Fruit fly (Drosophila melanogaster) whole organism, embryonic: Measurements from ENCODE around the gene sau.

Source experiments
- Aef1 ChIP-seq: fragments of 200-800 bp; sonication (Bioruptor generic); IDR thresholded peaks from 3 replicates; pipeline ENCODE4 v1.3.6; 2022; ENCODE audit warnings: missing biosample characterization, missing genetic modification characterization
- Antp ChIP-seq: fragments of 200-800 bp; sonication (Bioruptor generic); optimal IDR thresholded peaks from 3 replicates; lab custom pipeline; 2016; ENCODE audit warnings: missing biosample characterization, missing genetic modification characterization
- B-H1 ChIP-seq: fragments of 200-800 bp; sonication (Bioruptor generic); IDR thresholded peaks from 3 replicates; pipeline ENCODE4 v1.3.6; 2022; ENCODE audit warnings: missing biosample characterization, missing genetic modification characterization
- B-H2 ChIP-seq: fragments of 200-800 bp; sonication (Bioruptor generic); optimal IDR thresholded peaks from 2 replicates; lab custom pipeline; 2018; ENCODE audit warnings: missing biosample characterization, mild to moderate bottlenecking, missing genetic modification characterization
- C15 ChIP-seq: fragments of 200-800 bp; sonication (Bioruptor generic); IDR thresholded peaks from 3 replicates; pipeline ENCODE4 v1.3.6; 2022; ENCODE audit warnings: missing biosample characterization, missing genetic modification characterization
- CG13296 ChIP-seq: fragments of 200-800 bp; sonication (Bioruptor generic); optimal IDR thresholded peaks from 3 replicates; lab custom pipeline; 2018; ENCODE audit warnings: missing biosample characterization, mild to moderate bottlenecking, missing genetic modification characterization
- CG14965 ChIP-seq: fragments of 200-800 bp; sonication (Bioruptor generic); optimal IDR thresholded peaks from 2 replicates; lab custom pipeline; 2016; ENCODE audit warnings: missing biosample characterization, missing genetic modification characterization, borderline replicate concordance
- CG15269 ChIP-seq: fragments of 200-800 bp; sonication (Bioruptor generic); optimal IDR thresholded peaks from 2 replicates; lab custom pipeline; 2018; ENCODE audit warnings: missing biosample characterization, mild to moderate bottlenecking, missing genetic modification characterization, moderate library complexity
- CG15479 ChIP-seq: fragments of 200-800 bp; sonication (Bioruptor generic); optimal IDR thresholded peaks from 3 replicates; lab custom pipeline; 2019; ENCODE audit warnings: missing biosample characterization, mild to moderate bottlenecking, missing genetic modification characterization, moderate library complexity
- CG1647 ChIP-seq: fragments of 200-800 bp; sonication (Bioruptor generic); optimal IDR thresholded peaks from 3 replicates; lab custom pipeline; 2016; ENCODE audit warnings: missing biosample characterization, missing genetic modification characterization
- CG17912 ChIP-seq: fragments of 200-800 bp; sonication (Bioruptor generic); optimal IDR thresholded peaks from 2 replicates; lab custom pipeline; 2018; ENCODE audit warnings: missing biosample characterization, mild to moderate bottlenecking, missing genetic modification characterization
- CG18011 ChIP-seq: fragments of 200-800 bp; sonication (Bioruptor generic); optimal IDR thresholded peaks from 2 replicates; lab custom pipeline; 2017; ENCODE audit warnings: missing biosample characterization, missing genetic modification characterization, mild to moderate bottlenecking, moderate library complexity, missing genotype
- CG3065 ChIP-seq: fragments of 200-800 bp; sonication (Bioruptor generic); optimal IDR thresholded peaks from 2 replicates; lab custom pipeline; 2016; ENCODE audit warnings: missing biosample characterization, missing genetic modification characterization
- CG3281 ChIP-seq: fragments of 200-800 bp; sonication (Bioruptor generic); optimal IDR thresholded peaks from 3 replicates; lab custom pipeline; 2017; ENCODE audit warnings: missing biosample characterization, mild to moderate bottlenecking, missing genetic modification characterization
- CG34376 ChIP-seq: fragments of 200-800 bp; sonication (Bioruptor generic); optimal IDR thresholded peaks from 2 replicates; lab custom pipeline; 2018; ENCODE audit warnings: missing biosample characterization, mild to moderate bottlenecking, missing genetic modification characterization
- CG3838 ChIP-seq: fragments of 200-800 bp; sonication (Bioruptor generic); optimal IDR thresholded peaks from 3 replicates; lab custom pipeline; 2016; ENCODE audit warnings: missing biosample characterization, missing genetic modification characterization
- CG42726 ChIP-seq: fragments of 200-800 bp; sonication (Bioruptor generic); IDR thresholded peaks from 2 replicates; pipeline ENCODE4 v1.3.6; 2022; ENCODE audit warnings: missing biosample characterization, missing genetic modification characterization; ENCODE audit not compliant: partially characterized antibody
- CG4328 ChIP-seq: fragments of 200-800 bp; sonication (Bioruptor generic); optimal IDR thresholded peaks from 3 replicates; lab custom pipeline; 2017; ENCODE audit warnings: missing biosample characterization, missing genetic modification reagents, missing genetic modification characterization
- CG4424 ChIP-seq: fragments of 200-800 bp; sonication (Bioruptor generic); optimal IDR thresholded peaks from 3 replicates; lab custom pipeline; 2016; ENCODE audit warnings: missing biosample characterization, missing genetic modification characterization
- CG6654 ChIP-seq: fragments of 200-800 bp; sonication (Bioruptor generic); optimal IDR thresholded peaks from 2 replicates; lab custom pipeline; 2017; ENCODE audit warnings: missing biosample characterization, mild to moderate bottlenecking, missing genetic modification characterization
- CG7786 ChIP-seq: fragments of 200-800 bp; sonication (Bioruptor generic); optimal IDR thresholded peaks from 2 replicates; lab custom pipeline; 2016; ENCODE audit warnings: missing biosample characterization, missing genetic modification characterization
- CG7963 ChIP-seq: fragments of 200-800 bp; sonication (Bioruptor generic); IDR thresholded peaks from 3 replicates; pipeline ENCODE4 v1.3.6; 2022; ENCODE audit warnings: missing biosample characterization, missing genetic modification characterization; ENCODE audit not compliant: partially characterized antibody
- Dip3 ChIP-seq: fragments of 200-800 bp; sonication (Bioruptor generic); optimal IDR thresholded peaks from 3 replicates; lab custom pipeline; 2016; ENCODE audit warnings: missing biosample characterization, missing genetic modification characterization
- Drgx ChIP-seq: fragments of 200-800 bp; sonication (Bioruptor generic); IDR thresholded peaks from 2 replicates; pipeline ENCODE4 v1.3.6; 2022; ENCODE audit warnings: missing biosample characterization, missing genetic modification characterization
- Fer1 ChIP-seq: fragments of 200-800 bp; sonication (Bioruptor generic); optimal IDR thresholded peaks from 2 replicates; lab custom pipeline; 2017; ENCODE audit warnings: missing biosample characterization, mild to moderate bottlenecking, missing genetic modification characterization
- Gug ChIP-seq: fragments of 200-800 bp; sonication (Bioruptor generic); IDR thresholded peaks from 4 replicates; pipeline ENCODE4 v1.3.6; 2022; ENCODE audit warnings: missing biosample characterization, missing genetic modification characterization
- Pdp1 ChIP-seq, 2 experiments: fragments of 200-800 bp; sonication (Bioruptor generic); optimal IDR thresholded peaks; 3 replicates each; lab custom pipeline; 2016; ENCODE audit warnings: missing biosample characterization in 2 of 2, missing genetic modification characterization in 2 of 2, mild to moderate bottlenecking in 1 of 2, moderate library complexity in 1 of 2
- Rfx ChIP-seq: fragments of 200-800 bp; sonication (Bioruptor generic); IDR thresholded peaks from 2 replicates; pipeline ENCODE4 v1.3.6; 2022; ENCODE audit warnings: missing biosample characterization, missing genetic modification characterization
- Sox102F ChIP-seq: fragments of 200-800 bp; sonication (Bioruptor generic); optimal IDR thresholded peaks from 2 replicates; lab custom pipeline; 2018; ENCODE audit warnings: missing biosample characterization, mild to moderate bottlenecking, missing genetic modification characterization, moderate library complexity
- Trl ChIP-seq, 3 experiments: fragments of >200 bp in 2 of 3; fragments of 200-800 bp in 1 of 3; sonication (Bioruptor generic) in 1 of 3; optimal IDR thresholded peaks; 2 replicates in 1 of 3; 3 replicates in 2 of 3; lab custom pipeline; 2016 to 2017; ENCODE audit warnings: missing biosample characterization in 1 of 3, missing genetic modification characterization in 1 of 3
- YL-1 ChIP-seq: fragments of 200-800 bp; sonication (Bioruptor generic); optimal IDR thresholded peaks from 3 replicates; lab custom pipeline; 2017; ENCODE audit warnings: missing biosample characterization, mild to moderate bottlenecking, missing genetic modification characterization
- bbx ChIP-seq: fragments of 200-800 bp; sonication (Bioruptor generic); IDR thresholded peaks from 2 replicates; pipeline ENCODE4 v1.3.6; 2022; ENCODE audit warnings: missing biosample characterization, missing genetic modification characterization; ENCODE audit not compliant: partially characterized antibody
- bsh ChIP-seq, 2 experiments: fragments of 200-800 bp; sonication (Bioruptor generic); optimal IDR thresholded peaks; 2 replicates each; lab custom pipeline; 2017 to 2018; ENCODE audit warnings: mild to moderate bottlenecking in 2 of 2, missing biosample characterization in 2 of 2, missing genetic modification characterization in 2 of 2, moderate library complexity in 1 of 2
- cas ChIP-seq: fragments of 200-800 bp; sonication (Bioruptor generic); IDR thresholded peaks from 2 replicates; pipeline ENCODE4 v1.3.6; 2022; ENCODE audit warnings: missing biosample characterization, missing genetic modification characterization
- chn ChIP-seq: fragments of 200-800 bp; sonication (Bioruptor generic); optimal IDR thresholded peaks from 2 replicates; lab custom pipeline; 2016; ENCODE audit warnings: missing biosample characterization, missing genetic modification characterization
- crol ChIP-seq: fragments of 200-800 bp; sonication (Bioruptor generic); IDR thresholded peaks from 2 replicates; pipeline ENCODE4 v1.3.6; 2022; ENCODE audit warnings: missing biosample characterization, missing genetic modification characterization
- crp ChIP-seq, 2 experiments: fragments of 200-800 bp; sonication (Bioruptor generic); optimal IDR thresholded peaks; 2 replicates in 1 of 2; 3 replicates in 1 of 2; lab custom pipeline; 2017; ENCODE audit warnings: missing biosample characterization in 2 of 2, missing genetic modification characterization in 2 of 2, mild to moderate bottlenecking in 1 of 2, moderate library complexity in 1 of 2
- gsb ChIP-seq: fragments of 200-800 bp; sonication (Bioruptor generic); IDR thresholded peaks from 2 replicates; pipeline ENCODE4 v1.3.6; 2022; ENCODE audit warnings: missing biosample characterization, missing genetic modification characterization
- ham ChIP-seq: fragments of 200-800 bp; sonication (Bioruptor generic); IDR thresholded peaks from 2 replicates; pipeline ENCODE4 v1.3.6; 2022; ENCODE audit warnings: missing biosample characterization, missing genetic modification characterization
- jumu ChIP-seq: fragments of 200-800 bp; sonication (Bioruptor generic); optimal IDR thresholded peaks from 3 replicates; lab custom pipeline; 2016; ENCODE audit warnings: missing biosample characterization, missing genetic modification characterization
- kay ChIP-seq: fragments of 200-800 bp; sonication (Bioruptor generic); optimal IDR thresholded peaks from 2 replicates; lab custom pipeline; 2016; ENCODE audit warnings: missing biosample characterization, missing genetic modification characterization
- run ChIP-seq: fragments of 200-800 bp; sonication (Bioruptor generic); optimal IDR thresholded peaks from 3 replicates; lab custom pipeline; 2018; ENCODE audit warnings: missing biosample characterization, mild to moderate bottlenecking, missing genetic modification characterization
- slbo ChIP-seq: fragments of 200-800 bp; sonication (Bioruptor generic); IDR thresholded peaks from 2 replicates; pipeline ENCODE4 v1.3.6; 2022; ENCODE audit warnings: missing biosample characterization, missing genetic modification characterization
- so ChIP-seq: fragments of 200-800 bp; sonication (Bioruptor generic); IDR thresholded peaks from 3 replicates; pipeline ENCODE4 v1.3.6; 2022; ENCODE audit warnings: missing biosample characterization, missing genetic modification characterization
- sob ChIP-seq: fragments of 200-800 bp; sonication (Bioruptor generic); IDR thresholded peaks from 2 replicates; pipeline ENCODE4 v1.3.6; 2022; ENCODE audit warnings: missing biosample characterization, missing genetic modification characterization
- stc ChIP-seq: fragments of 200-800 bp; sonication (Bioruptor generic); IDR thresholded peaks from 2 replicates; pipeline ENCODE4 v1.3.6; 2022; ENCODE audit warnings: missing biosample characterization, missing genetic modification characterization
- stwl ChIP-seq: fragments of 200-800 bp; sonication (Bioruptor generic); optimal IDR thresholded peaks from 3 replicates; lab custom pipeline; 2018; ENCODE audit warnings: missing biosample characterization, mild to moderate bottlenecking, missing genetic modification characterization, moderate library complexity
- z ChIP-seq: fragments of 200-800 bp; sonication (Bioruptor generic); IDR thresholded peaks from 3 replicates; pipeline ENCODE4 v1.3.6; 2022; ENCODE audit warnings: missing biosample characterization, missing genetic modification characterization

Gene sau

dm6 chr2L:2226259-2227121 lies at the start of gene sau, which contains the start of gene CG15387 (continued):
- TF ChIP-seq sob (peak; percentile 93), CG34376 (GFP tag; lab: Kevin White, UChicago) (peak; percentile 77), CG15269 (peak; percentile 85), Fer1 (GFP tag; lab: Kevin White, UChicago) (peak; percentile 87), Rfx (peak; percentile 89), run (tag; lab: Kevin White, UChicago) (peak; percentile 8), stc (GFP tag; lab: Robert Waterston, UW) (peak; percentile 82), CG4424 (GFP tag; lab: Kevin White, UChicago) (peak; percentile 90), CG4328 (GFP tag; lab: Kevin White, UChicago) (peak; percentile 88), stwl (tag; lab: Kevin White, UChicago) (peak; percentile 93), bbx (GFP tag; lab: Robert Waterston, UW) (peak; percentile 86), gsb (peak; percentile 66), crp (GFP tag; optimal IDR thresholded peaks at IDR 0.05; lab: Kevin White, UChicago) (peak in 1 of 2 experiments; percentile 59), chn (GFP tag; lab: Kevin White, UChicago) (peak; percentile 93), CG3838 (GFP tag; lab: Kevin White, UChicago) (peak; percentile 74), B-H1 (GFP tag; lab: Robert Waterston, UW) (peak; percentile 55; the same call in 2 of the 3 replicates), CG3065 (GFP tag; lab: Kevin White, UChicago) (peak; percentile 79), cas (GFP tag; lab: Robert Waterston, UW) (peak; percentile 78; the same call in 1 of the 2 replicates), CG6654 (peak; percentile 57), B-H2 (peak; percentile 94), CG7786 (peak; percentile 91), Pdp1 (GFP tag; optimal IDR thresholded peaks at IDR 0.05; lab: Kevin White, UChicago) (peak; percentile 89 to 92), Dip3 (GFP tag; lab: Kevin White, UChicago) (peak; percentile 90), YL-1 (GFP tag; lab: Kevin White, UChicago) (peak; percentile 29), slbo (GFP tag; lab: Robert Waterston, UW) (peak; percentile 89), CG17912 (GFP tag; lab: Kevin White, UChicago) (peak; percentile 69), Drgx (GFP tag; lab: Robert Waterston, UW) (peak; percentile 65), CG42726 (peak; percentile 70; the same call in 1 of the 2 replicates), z (no peak), CG14965 (GFP tag; lab: Kevin White, UChicago) (no peak), Sox102F (GFP tag; lab: Kevin White, UChicago) (peak; percentile 86), CG13296 (GFP tag; lab: Kevin White, UChicago) (peak; percentile 84), ham (GFP tag; lab: Robert Waterston, UW) (no peak), so (GFP tag; lab: Robert Waterston, UW) (peak; percentile 82), jumu (GFP tag; lab: Kevin White, UChicago) (peak; percentile 84), crol (GFP tag; lab: Robert Waterston, UW) (no peak), Aef1 (GFP tag; lab: Robert Waterston, UW) (peak; percentile 79), CG7963 (GFP tag; lab: Robert Waterston, UW) (peak; percentile 77; the same call in 2 of the 3 replicates), Trl (optimal IDR thresholded peaks at IDR 0.05; lab: Kevin White, UChicago) (no peak), Trl (GFP tag; optimal IDR thresholded peaks at IDR 0.05; lab: Kevin White, UChicago) (peak; percentile 96), CG3281 (GFP tag; lab: Kevin White, UChicago) (peak; percentile 87), CG18011 (GFP tag; lab: Kevin White, UChicago) (peak; percentile 71), Gug (GFP tag; lab: Robert Waterston, UW) (peak; percentile 76), CG1647 (GFP tag; lab: Kevin White, UChicago) (peak; percentile 72), bsh (GFP tag; optimal IDR thresholded peaks at IDR 0.05; lab: Kevin White, UChicago) (peak; percentile 36 to 87), Antp (GFP tag; lab: Kevin White, UChicago) (peak; percentile 90), kay (GFP tag; lab: Kevin White, UChicago) (peak; percentile 89), CG15479 (peak; percentile 16), C15 (GFP tag; lab: Robert Waterston, UW) (peak; percentile 72; the same call in 1 of the 3 replicates)
